Fruit fly (Drosophila melanogaster) whole organism, embryonic: ENCODE measurements around the gene Nak.

Experiments used
- BEAF-32 ChIP-seq: fragments of 200-800 bp; sonication (Bioruptor generic); optimal IDR thresholded peaks from 3 replicates; lab custom pipeline; 2017; ENCODE audit warnings: missing biosample characterization, missing genetic modification characterization, mild to moderate bottlenecking, moderate library complexity, missing genetic modification reagents
- CG10267 ChIP-seq: fragments of 200-800 bp; sonication (Bioruptor generic); optimal IDR thresholded peaks from 2 replicates; lab custom pipeline; 2018; ENCODE audit warnings: missing biosample characterization, mild to moderate bottlenecking, missing genetic modification characterization, moderate library complexity
- CG12391 ChIP-seq: fragments of 200-800 bp; sonication (Bioruptor generic); optimal IDR thresholded peaks from 3 replicates; lab custom pipeline; 2018; ENCODE audit warnings: missing biosample characterization, mild to moderate bottlenecking, missing genetic modification characterization, moderate library complexity
- CG14710 ChIP-seq: fragments of 200-800 bp; sonication (Bioruptor generic); optimal IDR thresholded peaks from 3 replicates; lab custom pipeline; 2019; ENCODE audit warnings: missing biosample characterization, mild to moderate bottlenecking, missing genetic modification characterization, moderate library complexity
- CG1603 ChIP-seq: fragments of 200-800 bp; sonication (Bioruptor generic); optimal IDR thresholded peaks from 2 replicates; lab custom pipeline; 2019; ENCODE audit warnings: missing biosample characterization, mild to moderate bottlenecking, missing genetic modification characterization, moderate library complexity
- CG1647 ChIP-seq: fragments of 200-800 bp; sonication (Bioruptor generic); optimal IDR thresholded peaks from 3 replicates; lab custom pipeline; 2016; ENCODE audit warnings: missing biosample characterization, missing genetic modification characterization
- CG17186 ChIP-seq: fragments of 200-800 bp; sonication (Bioruptor generic); optimal IDR thresholded peaks from 3 replicates; lab custom pipeline; 2017; ENCODE audit warnings: missing biosample characterization, missing genetic modification reagents, missing genetic modification characterization
- CG2116 ChIP-seq: fragments of 200-800 bp; sonication (Bioruptor generic); optimal IDR thresholded peaks from 3 replicates; lab custom pipeline; 2018; ENCODE audit warnings: missing biosample characterization, mild to moderate bottlenecking, missing genetic modification characterization
- CG2120 ChIP-seq: fragments of 200-800 bp; sonication (Bioruptor generic); optimal IDR thresholded peaks from 3 replicates; lab custom pipeline; 2016; ENCODE audit warnings: missing biosample characterization, missing genetic modification characterization
- CG31388 ChIP-seq: fragments of 200-800 bp; sonication (Bioruptor generic); optimal IDR thresholded peaks from 2 replicates; lab custom pipeline; 2016; ENCODE audit warnings: missing biosample characterization, missing genetic modification characterization
- CG31441 ChIP-seq: fragments of 200-800 bp; sonication (Bioruptor generic); IDR thresholded peaks from 2 replicates; pipeline ENCODE4 v1.3.6; 2022; ENCODE audit warnings: missing biosample characterization, missing genetic modification characterization
- CG3163 ChIP-seq: fragments of 200-800 bp; sonication (Bioruptor generic); optimal IDR thresholded peaks from 3 replicates; lab custom pipeline; 2016; ENCODE audit warnings: missing biosample characterization, missing genetic modification characterization
- CG3281 ChIP-seq: fragments of 200-800 bp; sonication (Bioruptor generic); optimal IDR thresholded peaks from 3 replicates; lab custom pipeline; 2017; ENCODE audit warnings: missing biosample characterization, mild to moderate bottlenecking, missing genetic modification characterization
- CG33213 ChIP-seq: fragments of 200-800 bp; sonication (Bioruptor generic); optimal IDR thresholded peaks from 3 replicates; lab custom pipeline; 2016; ENCODE audit warnings: missing biosample characterization, missing genetic modification characterization
- CG33557 ChIP-seq: fragments of 200-800 bp; sonication (Bioruptor generic); optimal IDR thresholded peaks from 2 replicates; lab custom pipeline; 2019; ENCODE audit warnings: missing biosample characterization, mild to moderate bottlenecking, missing genetic modification characterization, moderate library complexity
- CG3995 ChIP-seq: fragments of 200-800 bp; sonication (Bioruptor generic); optimal IDR thresholded peaks from 3 replicates; lab custom pipeline; 2016; ENCODE audit warnings: missing biosample characterization, missing genetic modification characterization
- CG8924 ChIP-seq: fragments of 200-800 bp; optimal IDR thresholded peaks from 3 replicates; lab custom pipeline; 2019; ENCODE audit warnings: missing biosample characterization, mild to moderate bottlenecking, missing genetic modification characterization, moderate library complexity
- CG9797 ChIP-seq: fragments of 200-800 bp; sonication (Bioruptor generic); optimal IDR thresholded peaks from 3 replicates; lab custom pipeline; 2018; ENCODE audit warnings: missing biosample characterization, mild to moderate bottlenecking, missing genetic modification characterization
- CTCF ChIP-seq: fragments of 200-800 bp; sonication (Bioruptor generic); optimal IDR thresholded peaks from 2 replicates; lab custom pipeline; 2017; ENCODE audit warnings: missing biosample characterization, mild to moderate bottlenecking, missing genetic modification characterization, moderate library complexity
- Chrac-16 ChIP-seq: fragments of 200-800 bp; sonication (Bioruptor generic); optimal IDR thresholded peaks from 3 replicates; lab custom pipeline; 2016; ENCODE audit warnings: missing biosample characterization, missing genetic modification characterization
- Ets97D ChIP-seq: fragments of 200-800 bp; sonication (Bioruptor generic); optimal IDR thresholded peaks from 3 replicates; lab custom pipeline; 2016; ENCODE audit warnings: missing biosample characterization, missing genetic modification characterization
- Fer3 ChIP-seq: fragments of 200-800 bp; sonication (Bioruptor generic); optimal IDR thresholded peaks from 2 replicates; lab custom pipeline; 2018; ENCODE audit warnings: missing biosample characterization, mild to moderate bottlenecking, missing genetic modification characterization, moderate library complexity
- HmgD ChIP-seq: fragments of 200-800 bp; sonication (Bioruptor generic); optimal IDR thresholded peaks from 3 replicates; lab custom pipeline; 2016; ENCODE audit warnings: missing biosample characterization, missing genetic modification characterization
- Jarid2 ChIP-seq: fragments of 200-800 bp; sonication (Bioruptor generic); optimal IDR thresholded peaks from 3 replicates; lab custom pipeline; 2017; ENCODE audit warnings: mild to moderate bottlenecking, missing biosample characterization, missing genetic modification reagents, missing genetic modification characterization
- Lhr ChIP-seq: fragments of 200-800 bp; sonication (Bioruptor generic); optimal IDR thresholded peaks from 3 replicates; lab custom pipeline; 2017; ENCODE audit warnings: mild to moderate bottlenecking, missing biosample characterization, missing genetic modification reagents, missing genetic modification characterization
- MESR4 ChIP-seq: fragments of 200-800 bp; sonication (Bioruptor generic); optimal IDR thresholded peaks from 2 replicates; lab custom pipeline; 2018; ENCODE audit warnings: missing biosample characterization, mild to moderate bottlenecking, missing genetic modification characterization, moderate library complexity
- Myb ChIP-seq: fragments of 200-800 bp; sonication (Bioruptor generic); optimal IDR thresholded peaks from 2 replicates; lab custom pipeline; 2016; ENCODE audit warnings: missing biosample characterization, missing genetic modification characterization
- Oaz ChIP-seq: fragments of 200-800 bp; sonication (Bioruptor generic); IDR thresholded peaks from 2 replicates; pipeline ENCODE4 v1.3.6; 2022; ENCODE audit warnings: missing biosample characterization, missing genetic modification characterization
- PHDP ChIP-seq: fragments of 200-800 bp; sonication (Bioruptor generic); optimal IDR thresholded peaks from 3 replicates; lab custom pipeline; 2018; ENCODE audit warnings: missing biosample characterization, mild to moderate bottlenecking, missing genetic modification characterization, moderate library complexity
- Pdp1 ChIP-seq, 2 experiments: fragments of 200-800 bp; sonication (Bioruptor generic); optimal IDR thresholded peaks; 3 replicates each; lab custom pipeline; 2016; ENCODE audit warnings: missing biosample characterization in 2 of 2, missing genetic modification characterization in 2 of 2, mild to moderate bottlenecking in 1 of 2, moderate library complexity in 1 of 2
- Sin3A ChIP-seq: fragments of >200 bp; optimal IDR thresholded peaks from 2 replicates; lab custom pipeline; 2018
- Spps ChIP-seq: fragments of 200-800 bp; sonication (Bioruptor generic); optimal IDR thresholded peaks from 2 replicates; lab custom pipeline; 2018; ENCODE audit warnings: missing biosample characterization, mild to moderate bottlenecking, missing genetic modification characterization
- Sry-δ ChIP-seq: fragments of 200-800 bp; sonication (Bioruptor generic); optimal IDR thresholded peaks from 2 replicates; lab custom pipeline; 2016; ENCODE audit warnings: missing biosample characterization, missing genetic modification characterization
- chm ChIP-seq: fragments of 200-800 bp; sonication (Bioruptor generic); IDR thresholded peaks from 2 replicates; pipeline ENCODE4 v1.3.6; 2022; ENCODE audit warnings: missing biosample characterization, missing genetic modification characterization
- crp ChIP-seq, 2 experiments: fragments of 200-800 bp; sonication (Bioruptor generic); optimal IDR thresholded peaks; 2 replicates in 1 of 2; 3 replicates in 1 of 2; lab custom pipeline; 2017; ENCODE audit warnings: missing biosample characterization in 2 of 2, missing genetic modification characterization in 2 of 2, mild to moderate bottlenecking in 1 of 2, moderate library complexity in 1 of 2
- danr ChIP-seq: fragments of 200-800 bp; sonication (Bioruptor generic); IDR thresholded peaks from 2 replicates; pipeline ENCODE4 v1.3.6; 2022; ENCODE audit warnings: missing biosample characterization, missing genetic modification characterization
- dpn ChIP-seq, 2 experiments: fragments of 200-800 bp; sonication (Bioruptor generic); optimal IDR thresholded peaks; 3 replicates each; lab custom pipeline; 2016; ENCODE audit warnings: missing biosample characterization in 2 of 2, missing genetic modification characterization in 2 of 2
- gfzf ChIP-seq: fragments of 200-800 bp; sonication (Bioruptor generic); optimal IDR thresholded peaks from 2 replicates; lab custom pipeline; 2016; ENCODE audit warnings: missing biosample characterization, mild to moderate bottlenecking, missing genetic modification characterization, moderate library complexity
- nerfin-1 ChIP-seq: fragments of 200-800 bp; sonication (Bioruptor generic); optimal IDR thresholded peaks from 3 replicates; lab custom pipeline; 2019; ENCODE audit warnings: missing biosample characterization, mild to moderate bottlenecking, missing genetic modification characterization, moderate library complexity
- phol ChIP-seq: fragments of 200-800 bp; sonication (Bioruptor generic); optimal IDR thresholded peaks from 3 replicates; lab custom pipeline; 2018; ENCODE audit warnings: missing biosample characterization, mild to moderate bottlenecking, missing genetic modification characterization, moderate library complexity
- pzg ChIP-seq: fragments of 200-800 bp; sonication (Bioruptor generic); optimal IDR thresholded peaks from 3 replicates; lab custom pipeline; 2018; ENCODE audit warnings: missing biosample characterization, mild to moderate bottlenecking, missing genetic modification characterization, moderate library complexity
- sens ChIP-seq: fragments of 200-800 bp; sonication (Bioruptor generic); peaks from one replicate; lab custom pipeline; 2016; ENCODE audit warnings: missing biosample characterization, missing genetic modification characterization
- stwl ChIP-seq: fragments of 200-800 bp; sonication (Bioruptor generic); optimal IDR thresholded peaks from 3 replicates; lab custom pipeline; 2018; ENCODE audit warnings: missing biosample characterization, mild to moderate bottlenecking, missing genetic modification characterization, moderate library complexity
- trem ChIP-seq: fragments of 200-800 bp; optimal IDR thresholded peaks from 3 replicates; lab custom pipeline; 2019; ENCODE audit warnings: missing biosample characterization, mild to moderate bottlenecking, missing genetic modification characterization, moderate library complexity

Gene Nak

dm6 chr2L:18944175-18945012 is 24.1 kb downstream of the Nak start (continued):
- TF ChIP-seq dpn (GFP tag; optimal IDR thresholded peaks at IDR 0.05; lab: Kevin White, UChicago) = no peak
- no peak for TF ChIP-seq Oaz
- peak; percentile 9 for TF ChIP-seq nerfin-1
- no peak for TF ChIP-seq CG3281 (GFP tag; lab: Kevin White, UChicago)
- no peak for TF ChIP-seq chm (GFP tag; lab: Robert Waterston, UW)
- no peak for TF ChIP-seq Spps (tag; lab: Kevin White, UChicago)
- peak; percentile 79 for TF ChIP-seq CG33213 (GFP tag; lab: Kevin White, UChicago)
- TF ChIP-seq CG31441 = no peak
- peak; percentile 77 for TF ChIP-seq HmgD (GFP tag; lab: Kevin White, UChicago)
- peak; percentile 70 for TF ChIP-seq BEAF-32
- no peak for TF ChIP-seq CG3163 (GFP tag; lab: Kevin White, UChicago)
- peak; percentile 99 for TF ChIP-seq Lhr (GFP tag; lab: Kevin White, UChicago)
- TF ChIP-seq Fer3 (tag; lab: Kevin White, UChicago) = no peak
- TF ChIP-seq Jarid2 (GFP tag; lab: Kevin White, UChicago) = no peak

dm6 chr2L:18943797-18944174 is 24.8 kb downstream of the Nak start, which contains the start of gene ssp3:
Gene ssp3 (minus strand): TSS chr2L:18943960.
- TF ChIP-seq CG10267 (tag; lab: Kevin White, UChicago) = peak; percentile 37
- TF ChIP-seq CG3281 (GFP tag; lab: Kevin White, UChicago) = no peak
- no peak for TF ChIP-seq danr
- TF ChIP-seq Myb = peak; percentile 16
- peak; percentile 62 to 92 for TF ChIP-seq crp (GFP tag; optimal IDR thresholded peaks at IDR 0.05; lab: Kevin White, UChicago)
- TF ChIP-seq CG2116 = peak; percentile 97
- TF ChIP-seq Ets97D (GFP tag; lab: Kevin White, UChicago) = peak; percentile 52
- peak; percentile 23 for TF ChIP-seq PHDP
- peak; percentile 96 for TF ChIP-seq CG17186 (GFP tag; lab: Kevin White, UChicago)
- TF ChIP-seq Chrac-16 (GFP tag; lab: Kevin White, UChicago) = no peak
- peak in 1 of 2 experiments; percentile 99 for TF ChIP-seq Pdp1 (GFP tag; optimal IDR thresholded peaks at IDR 0.05; lab: Kevin White, UChicago)
- TF ChIP-seq sens (GFP tag; lab: Kevin White, UChicago) = peak; percentile 73
- no peak for TF ChIP-seq CG2120 (GFP tag; lab: Kevin White, UChicago)
- peak; percentile 87 for TF ChIP-seq BEAF-32
- TF ChIP-seq CTCF (GFP tag; lab: Kevin White, UChicago) = peak; percentile 28
- peak; percentile 81 for TF ChIP-seq Sry-δ (GFP tag; lab: Kevin White, UChicago)
- TF ChIP-seq CG31388 (GFP tag; lab: Kevin White, UChicago) = no peak
- no peak for TF ChIP-seq CG1647
- peak; percentile 19 for TF ChIP-seq CG3995 (GFP tag; lab: Kevin White, UChicago)
- peak; percentile 5 for TF ChIP-seq MESR4
- TF ChIP-seq stwl (tag; lab: Kevin White, UChicago) = peak; percentile 54
- TF ChIP-seq CG12391 (tag; lab: Kevin White, UChicago) = peak; percentile 39
- TF ChIP-seq CG33557 = no peak
- TF ChIP-seq Sin3A (lab: Kevin White, UChicago) = peak; percentile 70
- TF ChIP-seq CG1603 (tag; lab: Kevin White, UChicago) = peak; percentile 26
- TF ChIP-seq CG8924 (tag; lab: Kevin White, UChicago) = no peak
- TF ChIP-seq gfzf (GFP tag; lab: Kevin White, UChicago) = peak; percentile 56
- TF ChIP-seq pzg = peak; percentile 45
- no peak for TF ChIP-seq CG9797 (GFP tag; lab: Kevin White, UChicago)
- TF ChIP-seq CG14710 (tag; lab: Kevin White, UChicago) = peak; percentile 44
- peak; percentile 13 for TF ChIP-seq phol (tag; lab: Kevin White, UChicago)
- peak; percentile 8 for TF ChIP-seq trem (tag; lab: Kevin White, UChicago)
- TF ChIP-seq, all 482 proteins: peak for 23
